Fruit fly (Drosophila melanogaster): ENCODE results near the gene CG15545.

CG15545 gene

dm6 chr3R:30918872-30919271 is 46.7 kb upstream of the CG15545 start (continued):
- TF ChIP-seq CG10979 (tag; optimal IDR thresholded peaks at IDR 0.05) = no peak
- TF ChIP-seq CG14667 (GFP tag; IDR thresholded peaks at IDR 0.05) = no peak
- no peak for TF ChIP-seq CG31365 (tag; optimal IDR thresholded peaks at IDR 0.05)
- TF ChIP-seq CG3995 (GFP tag; optimal IDR thresholded peaks at IDR 0.05) = no peak
- TF ChIP-seq CG4730 (GFP tag; IDR thresholded peaks at IDR 0.05) = no peak
- no peak for TF ChIP-seq CG9876 (GFP tag; optimal IDR thresholded peaks at IDR 0.05)
- TF ChIP-seq CG10267 (tag; optimal IDR thresholded peaks at IDR 0.05) = peak; percentile 1
- no peak for TF ChIP-seq pan (optimal IDR thresholded peaks at IDR 0.05)
- TF ChIP-seq pan (GFP tag; optimal IDR thresholded peaks at IDR 0.05 in 1 of 2, IDR thresholded peaks at IDR 0.05 in 1 of 2) = no peak
- TF ChIP-seq Nf-YA (GFP tag; IDR thresholded peaks at IDR 0.05) = no peak
- TF ChIP-seq twi (tag; optimal IDR thresholded peaks at IDR 0.05) = peak; percentile 38
- TF ChIP-seq B-H1 (GFP tag; IDR thresholded peaks at IDR 0.05) = no peak
- peak; percentile 0 for TF ChIP-seq CG5180 (GFP tag; optimal IDR thresholded peaks at IDR 0.05)
- TF ChIP-seq CG6683 (GFP tag; optimal IDR thresholded peaks at IDR 0.05) = no peak
- no peak for TF ChIP-seq CG16779 (GFP tag; IDR thresholded peaks at IDR 0.05)
- no peak for TF ChIP-seq Oaz (GFP tag; IDR thresholded peaks at IDR 0.05)
- no peak for TF ChIP-seq CG4820 (GFP tag; optimal IDR thresholded peaks at IDR 0.05)
- peak; percentile 83 for TF ChIP-seq Kr (GFP tag; optimal IDR thresholded peaks at IDR 0.05)
- no peak for TF ChIP-seq nmo (GFP tag; optimal IDR thresholded peaks at IDR 0.05)
- TF ChIP-seq Dbx (GFP tag; IDR thresholded peaks at IDR 0.05) = no peak
- TF ChIP-seq CG2712 (tag; optimal IDR thresholded peaks at IDR 0.05) = peak; percentile 43
- no peak for TF ChIP-seq bcd (GFP tag; optimal IDR thresholded peaks at IDR 0.05)
- TF ChIP-seq CG34422 (GFP tag; IDR thresholded peaks at IDR 0.05) = no peak
- TF ChIP-seq CG17829 (tag; optimal IDR thresholded peaks at IDR 0.05) = no peak
- peak; percentile 88 for TF ChIP-seq CG15696 (tag; optimal IDR thresholded peaks at IDR 0.05)
- no peak for TF ChIP-seq dmrt99B (tag; optimal IDR thresholded peaks at IDR 0.05)
- TF ChIP-seq CG10462 (GFP tag; optimal IDR thresholded peaks at IDR 0.05) = no peak
- TF ChIP-seq HLHmδ (GFP tag; optimal IDR thresholded peaks at IDR 0.05) = no peak
- peak; percentile 18 for TF ChIP-seq CG17359 (tag; optimal IDR thresholded peaks at IDR 0.05)
- peak; percentile 20 for TF ChIP-seq PHDP (tag; optimal IDR thresholded peaks at IDR 0.05)
- TF ChIP-seq CG13775 (GFP tag; optimal IDR thresholded peaks at IDR 0.05) = no peak
- no peak for TF ChIP-seq Ptx1 (GFP tag; IDR thresholded peaks at IDR 0.05)
- TF ChIP-seq Spps (tag; optimal IDR thresholded peaks at IDR 0.05) = no peak
- TF ChIP-seq CG6654 (GFP tag; optimal IDR thresholded peaks at IDR 0.05) = no peak
- no peak for TF ChIP-seq CkIIα-i1 (GFP tag; IDR thresholded peaks at IDR 0.05)
- no peak for TF ChIP-seq zen2 (GFP tag; IDR thresholded peaks at IDR 0.05; ENCODE audit: partially characterized antibody)
- no peak for TF ChIP-seq CG3065 (GFP tag; optimal IDR thresholded peaks at IDR 0.05)
- TF ChIP-seq CG14710 (tag; optimal IDR thresholded peaks at IDR 0.05) = peak; percentile 42
- peak; percentile 30 for TF ChIP-seq grn (GFP tag; optimal IDR thresholded peaks at IDR 0.05)
- peak; percentile 35 for TF ChIP-seq Med (GFP tag)
- TF ChIP-seq grau (tag; optimal IDR thresholded peaks at IDR 0.05) = peak; percentile 11
- TF ChIP-seq CG9609 (GFP tag; optimal IDR thresholded peaks at IDR 0.05) = no peak
- no peak for TF ChIP-seq ro (GFP tag; IDR thresholded peaks at IDR 0.05)
- no peak for TF ChIP-seq fd3F (GFP tag; optimal IDR thresholded peaks at IDR 0.05)
- TF ChIP-seq Lim3 (GFP tag; IDR thresholded peaks at IDR 0.05) = no peak
- TF ChIP-seq trem (tag; optimal IDR thresholded peaks at IDR 0.05) = no peak
- no peak for TF ChIP-seq CG17385 (GFP tag; optimal IDR thresholded peaks at IDR 0.05)
- no peak for TF ChIP-seq Max (GFP tag; optimal IDR thresholded peaks at IDR 0.05)
- no peak for TF ChIP-seq Trl (optimal IDR thresholded peaks at IDR 0.05)
- TF ChIP-seq Trl (GFP tag; optimal IDR thresholded peaks at IDR 0.05) = no peak
- TF ChIP-seq Doc3 (GFP tag; IDR thresholded peaks at IDR 0.05; ENCODE audit: partially characterized antibody) = no peak
- no peak for TF ChIP-seq CG2889 (GFP tag; IDR thresholded peaks at IDR 0.05)
- no peak for TF ChIP-seq NC2β (GFP tag; optimal IDR thresholded peaks at IDR 0.05)
